Fruit fly (Drosophila melanogaster) whole organism, adult: ENCODE measurements around the gene Tango2.

Source experiments
- CG11617 ChIP-seq: fragments of 200-800 bp; sonication (Bioruptor generic); optimal IDR thresholded peaks from 2 replicates; lab custom pipeline; 2017; ENCODE audit warnings: mild to moderate bottlenecking, missing biosample characterization, missing genetic modification reagents, missing genetic modification characterization
- CG12768 ChIP-seq: fragments of 200-800 bp; sonication (Bioruptor generic); optimal IDR thresholded peaks from 2 replicates; lab custom pipeline; 2017; ENCODE audit warnings: missing biosample characterization, missing genetic modification characterization, mild to moderate bottlenecking, moderate library complexity, missing genetic modification reagents
- CG14711 ChIP-seq: fragments of 200-800 bp; sonication (Bioruptor generic); optimal IDR thresholded peaks from 2 replicates; lab custom pipeline; 2018; ENCODE audit warnings: missing biosample characterization, mild to moderate bottlenecking, missing genetic modification characterization, moderate library complexity
- CG1620 ChIP-seq: fragments of 200-800 bp; sonication (Bioruptor generic); optimal IDR thresholded peaks from 2 replicates; lab custom pipeline; 2016; ENCODE audit warnings: missing biosample characterization, missing genetic modification characterization
- CG33017 ChIP-seq: fragments of 200-800 bp; sonication (Bioruptor generic); optimal IDR thresholded peaks from 2 replicates; lab custom pipeline; 2018; ENCODE audit warnings: missing biosample characterization, mild to moderate bottlenecking, missing genetic modification characterization, moderate library complexity
- CG5204 ChIP-seq: fragments of 200-800 bp; sonication (Bioruptor generic); optimal IDR thresholded peaks from 2 replicates; lab custom pipeline; 2016; ENCODE audit warnings: missing biosample characterization, missing genetic modification characterization
- CG7045 ChIP-seq: fragments of 200-800 bp; sonication (Bioruptor generic); optimal IDR thresholded peaks from 2 replicates; lab custom pipeline; 2017; ENCODE audit warnings: missing biosample characterization, mild to moderate bottlenecking, missing genetic modification characterization
- CG7101 ChIP-seq: fragments of 200-800 bp; sonication (Bioruptor generic); optimal IDR thresholded peaks from 2 replicates; lab custom pipeline; 2018; ENCODE audit warnings: missing biosample characterization, mild to moderate bottlenecking, missing genetic modification characterization, moderate library complexity
- Clk ChIP-seq: fragments of 200-800 bp; sonication (Bioruptor generic); optimal IDR thresholded peaks from 2 replicates; lab custom pipeline; 2017; ENCODE audit warnings: missing biosample characterization, missing genetic modification characterization
- Crg-1 ChIP-seq: fragments of 200-800 bp; sonication (Bioruptor generic); optimal IDR thresholded peaks from 2 replicates; lab custom pipeline; 2016; ENCODE audit warnings: missing biosample characterization, missing genetic modification characterization
- Hr96 ChIP-seq: fragments of 200-800 bp; sonication (Bioruptor generic); optimal IDR thresholded peaks from 2 replicates; lab custom pipeline; 2016; ENCODE audit warnings: missing biosample characterization, missing genetic modification characterization
- Mnt ChIP-seq: fragments of 200-800 bp; sonication (Bioruptor generic); optimal IDR thresholded peaks from 2 replicates; lab custom pipeline; 2016; ENCODE audit warnings: missing biosample characterization, mild to moderate bottlenecking, missing genetic modification characterization
- bab1 ChIP-seq: fragments of 200-800 bp; sonication (Bioruptor generic); optimal IDR thresholded peaks from 3 replicates; lab custom pipeline; 2019; ENCODE audit warnings: missing biosample characterization, mild to moderate bottlenecking, missing genetic modification characterization, moderate library complexity
- cic ChIP-seq: fragments of 200-800 bp; sonication (Bioruptor generic); optimal IDR thresholded peaks from 2 replicates; lab custom pipeline; 2017; ENCODE audit warnings: missing biosample characterization, mild to moderate bottlenecking, missing genetic modification characterization, moderate library complexity
- cnc ChIP-seq, 2 experiments: fragments of >200 bp; optimal IDR thresholded peaks; 2 replicates each; lab custom pipeline; 2017
- kay ChIP-seq: fragments of 200-800 bp; sonication (Bioruptor generic); peaks from one replicate; lab custom pipeline; 2016; ENCODE audit warnings: missing biosample characterization, missing genetic modification characterization, borderline replicate concordance
- ovo ChIP-seq: fragments of 200-800 bp; sonication (Bioruptor generic); optimal IDR thresholded peaks from 2 replicates; lab custom pipeline; 2016; ENCODE audit warnings: missing biosample characterization, missing genetic modification characterization
- pad ChIP-seq: fragments of 200-800 bp; sonication (Bioruptor generic); optimal IDR thresholded peaks from 3 replicates; lab custom pipeline; 2017; ENCODE audit warnings: missing biosample characterization, missing genetic modification characterization, mild to moderate bottlenecking, moderate library complexity, missing genetic modification reagents
- tj ChIP-seq: fragments of 200-800 bp; sonication (Bioruptor generic); optimal IDR thresholded peaks from 3 replicates; lab custom pipeline; 2017; ENCODE audit warnings: missing biosample characterization, mild to moderate bottlenecking, missing genetic modification characterization, moderate library complexity
- toe ChIP-seq: fragments of 200-800 bp; sonication (Bioruptor generic); optimal IDR thresholded peaks from 2 replicates; lab custom pipeline; 2016; ENCODE audit warnings: missing biosample characterization, missing genetic modification characterization

Tango2 gene

dm6 chrX:13640692-13641011, 23.9 kb downstream of the Tango2 start:
- TF ChIP-seq pad (GFP tag; lab: Kevin White, UChicago) (peak; percentile 58), Crg-1 (GFP tag; lab: Kevin White, UChicago) (no peak), ovo (GFP tag; lab: Kevin White, UChicago) (peak; percentile 60)

- peak; percentile 28 for TF ChIP-seq kay
- TF ChIP-seq ovo (GFP tag; lab: Kevin White, UChicago), result no peak
- no peak for TF ChIP-seq pad (GFP tag; lab: Kevin White, UChicago)
- peak; percentile 66 for TF ChIP-seq CG14711
- peak; percentile 79 for TF ChIP-seq Hr96
- no peak for TF ChIP-seq CG12768 (GFP tag; lab: Kevin White, UChicago)
- peak; percentile 81 for TF ChIP-seq bab1
- peak; percentile 63 for TF ChIP-seq CG33017
- peak; percentile 69 for TF ChIP-seq CG5204 (GFP tag; lab: Kevin White, UChicago)
- TF ChIP-seq CG1620 (GFP tag; lab: Kevin White, UChicago), result peak; percentile 67
- TF ChIP-seq cnc (optimal IDR thresholded peaks at IDR 0.05; lab: Kevin White, UChicago), result no peak
- no peak for TF ChIP-seq Mnt (GFP tag; lab: Kevin White, UChicago)
- peak; percentile 17 for TF ChIP-seq Crg-1 (GFP tag; lab: Kevin White, UChicago)
- TF ChIP-seq CG7101 (tag; lab: Kevin White, UChicago), result peak; percentile 85
- TF ChIP-seq CG7045 (GFP tag; lab: Kevin White, UChicago), result peak; percentile 42
- peak; percentile 42 for TF ChIP-seq tj (GFP tag; lab: Kevin White, UChicago)
- no peak for TF ChIP-seq Clk (GFP tag; lab: Kevin White, UChicago)
- no peak for TF ChIP-seq cic (GFP tag; lab: Kevin White, UChicago)
- TF ChIP-seq CG11617 (GFP tag; lab: Kevin White, UChicago), result peak; percentile 81
- TF ChIP-seq toe (GFP tag; lab: Kevin White, UChicago), result peak; percentile 16
These were observed 24.5 kb downstream of the Tango2 start for dm6 chrX:13641115-13641890.

dm6 chrX:13641891-13642617, 25.3 kb downstream of the Tango2 start:
- TF ChIP-seq kay (no peak), cnc (optimal IDR thresholded peaks at IDR 0.05; lab: Kevin White, UChicago) (no peak), CG11617 (GFP tag; lab: Kevin White, UChicago) (no peak), Mnt (GFP tag; lab: Kevin White, UChicago) (peak; percentile 37), CG7045 (GFP tag; lab: Kevin White, UChicago) (no peak), CG1620 (GFP tag; lab: Kevin White, UChicago) (peak; percentile 32), bab1 (peak; percentile 40), cic (GFP tag; lab: Kevin White, UChicago) (no peak), toe (GFP tag; lab: Kevin White, UChicago) (no peak), ovo (GFP tag; lab: Kevin White, UChicago) (no peak), CG12768 (GFP tag; lab: Kevin White, UChicago) (peak; percentile 48), Hr96 (no peak), pad (GFP tag; lab: Kevin White, UChicago) (peak; percentile 38), CG7101 (tag; lab: Kevin White, UChicago) (peak; percentile 16), CG14711 (no peak)

- TF ChIP-seq CG1620 (GFP tag; lab: Kevin White, UChicago), result no peak
- TF ChIP-seq CG7045 (GFP tag; lab: Kevin White, UChicago), result no peak
- TF ChIP-seq Crg-1 (GFP tag; lab: Kevin White, UChicago), result no peak
- no peak for TF ChIP-seq cic (GFP tag; lab: Kevin White, UChicago)
- TF ChIP-seq bab1, result no peak
- TF ChIP-seq toe (GFP tag; lab: Kevin White, UChicago), result no peak
These were observed 27.2 kb downstream of the Tango2 start for dm6 chrX:13643961-13644360.

- TF ChIP-seq CG7101 (tag; lab: Kevin White, UChicago) (peak; percentile 37), Crg-1 (GFP tag; lab: Kevin White, UChicago) (no peak), CG12768 (GFP tag; lab: Kevin White, UChicago) (no peak), CG7045 (GFP tag; lab: Kevin White, UChicago) (no peak), kay (peak; percentile 65), CG33017 (no peak), CG1620 (GFP tag; lab: Kevin White, UChicago) (no peak)
These were observed 28.1 kb downstream of the Tango2 start for dm6 chrX:13644696-13645393.

- TF ChIP-seq toe (GFP tag; lab: Kevin White, UChicago), result no peak
- no peak for TF ChIP-seq ovo (GFP tag; lab: Kevin White, UChicago)
- TF ChIP-seq pad (GFP tag; lab: Kevin White, UChicago), result no peak
- no peak for TF ChIP-seq bab1
- no peak for TF ChIP-seq kay
- TF ChIP-seq Crg-1 (GFP tag; lab: Kevin White, UChicago), result no peak
- TF ChIP-seq CG12768 (GFP tag; lab: Kevin White, UChicago), result no peak
- TF ChIP-seq CG7045 (GFP tag; lab: Kevin White, UChicago), result no peak
- TF ChIP-seq cnc (optimal IDR thresholded peaks at IDR 0.05; lab: Kevin White, UChicago), result no peak
- TF ChIP-seq CG7101 (tag; lab: Kevin White, UChicago), result no peak
- TF ChIP-seq CG5204 (GFP tag; lab: Kevin White, UChicago), result no peak
- TF ChIP-seq CG11617 (GFP tag; lab: Kevin White, UChicago), result no peak
- TF ChIP-seq tj (GFP tag; lab: Kevin White, UChicago), result no peak
- no peak for TF ChIP-seq cic (GFP tag; lab: Kevin White, UChicago)
- TF ChIP-seq Hr96, result no peak
- TF ChIP-seq CG1620 (GFP tag; lab: Kevin White, UChicago), result no peak
These were observed 29.4 kb downstream of the Tango2 start for dm6 chrX:13646175-13646574.
